Worm (Caenorhabditis elegans): ENCODE data around the gene srh-104.

The srh-104 gene

DNA sequence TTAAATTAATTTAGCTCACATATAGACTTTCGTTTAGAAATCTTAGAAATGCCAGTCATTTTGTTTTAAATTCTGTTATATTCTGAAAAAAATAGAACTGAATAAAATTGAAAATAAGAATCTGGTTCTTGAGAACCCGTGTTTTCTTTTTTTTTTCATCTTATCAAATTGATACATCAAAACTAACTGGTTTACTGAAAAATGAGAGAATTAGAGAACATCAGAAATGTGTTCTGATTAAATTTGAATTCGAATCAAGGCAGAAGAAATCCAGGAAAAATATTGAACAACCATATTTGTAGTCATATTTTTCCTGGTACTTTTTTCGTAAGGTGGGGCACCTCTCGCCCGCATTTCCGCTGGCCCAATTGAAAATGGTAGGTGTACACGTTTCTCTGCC is 25.5 kb downstream of the srh-104 start, which contains the start of gene F11A5.15:
Gene F11A5.15 (minus strand): TSS at position 101 of the 400 bp plus-strand sequence.
- TF ChIP-seq dao-5 (tag; optimal IDR thresholded peaks at IDR 0.05) (no peak), W03F9.2 (tag; optimal IDR thresholded peaks at IDR 0.05) (no peak), him-1 (tag; optimal IDR thresholded peaks at IDR 0.05) (no peak)

DNA sequence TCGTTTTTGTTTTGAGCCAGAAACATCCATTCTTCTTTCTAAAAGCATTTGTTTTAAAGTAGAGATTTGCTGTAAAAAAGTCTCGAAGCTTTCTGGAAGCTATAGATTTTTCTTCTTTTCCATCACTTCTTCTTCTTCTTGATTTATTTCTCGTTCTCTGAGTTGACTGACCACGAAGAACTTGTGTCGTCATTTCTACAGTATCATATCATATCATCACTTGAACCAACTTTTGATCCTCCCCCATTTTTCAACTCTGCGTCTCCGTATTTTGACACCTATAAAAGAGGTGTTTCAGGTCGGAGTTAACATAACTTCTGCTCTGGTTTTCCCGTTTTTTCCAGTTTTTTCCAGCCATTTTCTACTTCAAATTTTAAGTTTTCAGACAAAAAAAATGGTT is 29.5 kb downstream of the srh-104 start, which contains the start of gene F11A5.9:
Gene F11A5.9 (plus strand): TSS at position 386 of the 400 bp plus-strand sequence.
- TF ChIP-seq dao-5 (tag; optimal IDR thresholded peaks at IDR 0.05) (no peak), him-1 (tag; optimal IDR thresholded peaks at IDR 0.05) (no peak), W03F9.2 (tag; optimal IDR thresholded peaks at IDR 0.05) (no peak)

DNA sequence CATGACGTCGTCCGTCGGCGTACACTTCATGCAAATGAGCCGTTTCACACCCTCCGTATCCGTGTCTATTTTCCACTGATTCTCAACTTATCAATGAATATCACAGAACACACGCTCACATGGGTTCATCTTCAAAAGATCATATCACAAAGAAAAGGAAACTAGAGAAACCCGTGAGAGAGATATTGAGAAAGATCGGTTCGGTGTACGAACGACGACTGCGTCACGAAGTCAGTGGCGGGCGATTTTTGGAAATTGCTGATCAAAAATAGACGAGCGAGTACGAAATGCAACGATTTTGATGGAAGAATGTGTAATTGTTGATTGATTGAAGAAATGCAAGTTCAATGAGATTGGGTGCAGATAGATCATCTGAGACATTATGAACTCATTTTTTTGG is 30.7 kb downstream of the srh-104 start:
- no peak for TF ChIP-seq dao-5 (tag; optimal IDR thresholded peaks at IDR 0.05)
- TF ChIP-seq him-1 (tag; optimal IDR thresholded peaks at IDR 0.05) = no peak
- TF ChIP-seq W03F9.2 (tag; optimal IDR thresholded peaks at IDR 0.05) = no peak

DNA sequence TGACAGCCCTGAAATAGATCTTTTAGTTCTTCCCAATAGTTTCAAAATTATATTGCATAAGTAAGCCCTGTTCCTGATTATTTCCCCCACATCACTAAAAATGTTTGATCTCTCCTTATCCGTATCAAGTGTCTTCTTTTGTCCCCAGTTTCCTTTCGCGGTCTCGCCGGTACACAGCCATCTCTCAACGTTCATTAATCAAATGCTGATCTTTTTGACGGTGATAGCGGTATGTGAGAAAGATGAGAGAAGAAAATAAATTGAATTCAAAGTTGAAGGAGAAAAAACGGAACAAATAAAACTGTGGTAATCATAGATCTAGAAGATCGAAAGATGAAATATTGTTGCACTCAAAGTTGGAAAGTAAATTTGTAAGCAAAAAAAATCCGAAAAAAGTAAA is 32.3 kb downstream of the srh-104 start:
- TF ChIP-seq W03F9.2 (tag; optimal IDR thresholded peaks at IDR 0.05) = no peak
- no peak for TF ChIP-seq him-1 (tag; optimal IDR thresholded peaks at IDR 0.05)
- TF ChIP-seq dao-5 (tag; optimal IDR thresholded peaks at IDR 0.05) = no peak

- no peak for TF ChIP-seq dao-5 (tag; optimal IDR thresholded peaks at IDR 0.05)
- no peak for TF ChIP-seq W03F9.2 (tag; optimal IDR thresholded peaks at IDR 0.05)
- TF ChIP-seq him-1 (tag; optimal IDR thresholded peaks at IDR 0.05) = no peak
These were observed 33.5 kb downstream of the srh-104 start, which contains the start of gene F11A5.16 for ce11 chrV:16210257-16211002. Gene F11A5.16, plus strand, starts transcription at chrV:16210952.

ce11 chrV:16209837-16210236 is 34.1 kb downstream of the srh-104 start, which contains the start of gene oac-15:
Gene oac-15, minus strand, starts transcription at chrV:16209937.
- TF ChIP-seq dao-5 (tag; optimal IDR thresholded peaks at IDR 0.05) = no peak
- no peak for TF ChIP-seq him-1 (tag; optimal IDR thresholded peaks at IDR 0.05)
- TF ChIP-seq W03F9.2 (tag; optimal IDR thresholded peaks at IDR 0.05) = no peak

- no peak for TF ChIP-seq dao-5 (tag; optimal IDR thresholded peaks at IDR 0.05)
- TF ChIP-seq him-1 (tag; optimal IDR thresholded peaks at IDR 0.05) = no peak
- no peak for TF ChIP-seq W03F9.2 (tag; optimal IDR thresholded peaks at IDR 0.05)
These were observed 39.1 kb downstream of the srh-104 start, which contains the start of gene irld-26 for ce11 chrV:16204888-16205287. Gene irld-26, plus strand, starts transcription at chrV:16205188.

DNA sequence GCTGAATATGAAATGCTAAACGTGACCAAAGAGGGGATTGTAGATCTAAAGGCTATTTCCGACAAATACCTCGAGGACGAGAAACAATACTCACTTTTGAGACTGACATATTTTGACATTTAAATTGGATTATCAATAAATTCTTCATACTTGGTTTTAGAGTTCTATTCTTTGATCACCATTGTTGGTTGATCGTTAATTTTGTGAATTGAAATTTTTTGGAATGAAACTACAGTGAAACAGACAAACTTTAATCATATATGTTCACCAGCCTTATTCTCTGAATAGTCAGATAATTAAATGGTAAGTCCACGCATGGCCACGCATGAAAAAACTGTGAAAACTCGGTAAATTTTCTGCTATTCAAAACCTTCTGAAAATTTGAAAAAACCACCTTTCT is 41.4 kb downstream of the srh-104 start, which contains the start of gene F11A5.18:
Gene F11A5.18 (plus strand): TSS at position 301 of the 400 bp plus-strand sequence.
- TF ChIP-seq him-1 (tag; optimal IDR thresholded peaks at IDR 0.05) (no peak), W03F9.2 (tag; optimal IDR thresholded peaks at IDR 0.05) (no peak), dao-5 (tag; optimal IDR thresholded peaks at IDR 0.05) (no peak)

- TF ChIP-seq him-1 (tag; optimal IDR thresholded peaks at IDR 0.05) = no peak
- TF ChIP-seq W03F9.2 (tag; optimal IDR thresholded peaks at IDR 0.05) = no peak
- no peak for TF ChIP-seq dao-5 (tag; optimal IDR thresholded peaks at IDR 0.05)
These were observed 42.2 kb downstream of the srh-104 start, which contains the start of gene F11A5.17 for ce11 chrV:16201730-16202129. Gene F11A5.17, plus strand, starts transcription at chrV:16202030.

DNA sequence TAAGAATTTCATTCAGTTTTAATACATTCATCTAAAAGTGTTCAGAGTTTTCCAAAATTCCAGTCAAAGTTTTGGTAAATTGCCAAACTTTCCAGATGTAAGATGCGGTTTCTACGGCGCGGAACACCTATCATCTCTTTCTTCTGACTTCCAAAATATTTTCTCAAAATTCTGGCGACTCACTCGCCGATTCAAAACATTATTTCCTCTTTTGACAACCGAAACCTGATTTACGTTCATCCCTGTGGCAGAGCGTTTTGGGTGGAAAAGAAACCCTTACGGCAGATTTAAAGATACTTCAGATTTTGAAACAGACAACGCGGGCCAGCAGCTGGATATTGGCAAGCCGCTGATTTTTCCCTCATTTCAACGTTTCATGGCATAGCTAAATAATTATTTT is 46.0 kb downstream of the srh-104 start, which contains the start of gene F11A5.5:
Gene F11A5.5 (plus strand): TSS at position 301 of the 400 bp plus-strand sequence.
- TF ChIP-seq W03F9.2 (tag; optimal IDR thresholded peaks at IDR 0.05) = no peak
- no peak for TF ChIP-seq dao-5 (tag; optimal IDR thresholded peaks at IDR 0.05)
- no peak for TF ChIP-seq him-1 (tag; optimal IDR thresholded peaks at IDR 0.05)

DNA sequence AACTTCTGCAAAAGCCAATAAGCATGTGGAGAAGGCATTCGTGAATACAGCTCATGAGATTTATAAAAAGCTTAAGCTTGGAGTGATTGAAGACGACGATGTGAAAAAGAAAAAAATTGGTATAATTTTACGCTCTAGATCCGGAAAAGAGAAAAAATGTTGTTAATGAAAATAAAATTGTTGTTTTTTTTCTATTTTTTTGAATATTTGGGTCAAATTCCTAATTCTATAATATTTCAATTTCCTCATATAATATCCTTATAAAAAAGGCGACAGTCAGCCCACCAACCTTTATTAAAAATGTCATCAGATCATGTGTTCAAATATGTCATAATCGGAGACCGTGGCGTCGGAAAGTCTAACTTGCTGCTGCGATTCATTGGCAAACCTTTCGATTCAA is 48.6 kb downstream of the srh-104 start, which contains the start of gene rabr-3:
Gene rabr-3 (plus strand): TSS at position 301 of the 400 bp plus-strand sequence.
- no peak for TF ChIP-seq W03F9.2 (tag; optimal IDR thresholded peaks at IDR 0.05)
- no peak for TF ChIP-seq dao-5 (tag; optimal IDR thresholded peaks at IDR 0.05)
- TF ChIP-seq him-1 (tag; optimal IDR thresholded peaks at IDR 0.05) = no peak

DNA sequence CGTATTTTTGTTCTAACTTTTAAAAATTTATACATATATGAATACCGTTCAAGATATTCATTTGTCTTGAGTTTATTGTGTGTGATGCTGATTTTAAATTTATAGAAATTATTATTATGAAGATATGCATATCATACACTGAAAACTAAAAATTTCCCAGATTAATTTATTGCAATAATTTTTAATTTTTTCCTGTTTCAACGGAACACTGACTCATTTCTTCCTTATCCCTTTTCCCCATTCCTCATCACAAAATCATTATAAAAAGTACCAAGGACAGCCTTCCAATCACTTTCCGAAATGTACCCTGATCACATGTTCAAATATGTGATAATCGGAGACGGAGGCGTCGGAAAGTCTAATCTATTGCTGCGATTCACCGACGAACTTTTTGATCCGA is 49.3 kb downstream of the srh-104 start, which contains the start of gene rabr-4:
Gene rabr-4 (plus strand): TSS at position 301 of the 400 bp plus-strand sequence.
- TF ChIP-seq W03F9.2 (tag; optimal IDR thresholded peaks at IDR 0.05) = no peak
- TF ChIP-seq him-1 (tag; optimal IDR thresholded peaks at IDR 0.05) = no peak
- TF ChIP-seq dao-5 (tag; optimal IDR thresholded peaks at IDR 0.05) = no peak

Measured in whole organism, L4/young adult.